Worm (Caenorhabditis elegans) whole organism, dauer: ENCODE data around the gene C16A3.6.

Experiments used
- unc-62 ChIP-seq: sonication (generic microtip); optimal IDR thresholded peaks from 2 replicates; lab custom pipeline; 2017; ENCODE audit warnings: missing biosample characterization, missing genetic modification reagents, missing genetic modification characterization

The C16A3.6 gene

DNA sequence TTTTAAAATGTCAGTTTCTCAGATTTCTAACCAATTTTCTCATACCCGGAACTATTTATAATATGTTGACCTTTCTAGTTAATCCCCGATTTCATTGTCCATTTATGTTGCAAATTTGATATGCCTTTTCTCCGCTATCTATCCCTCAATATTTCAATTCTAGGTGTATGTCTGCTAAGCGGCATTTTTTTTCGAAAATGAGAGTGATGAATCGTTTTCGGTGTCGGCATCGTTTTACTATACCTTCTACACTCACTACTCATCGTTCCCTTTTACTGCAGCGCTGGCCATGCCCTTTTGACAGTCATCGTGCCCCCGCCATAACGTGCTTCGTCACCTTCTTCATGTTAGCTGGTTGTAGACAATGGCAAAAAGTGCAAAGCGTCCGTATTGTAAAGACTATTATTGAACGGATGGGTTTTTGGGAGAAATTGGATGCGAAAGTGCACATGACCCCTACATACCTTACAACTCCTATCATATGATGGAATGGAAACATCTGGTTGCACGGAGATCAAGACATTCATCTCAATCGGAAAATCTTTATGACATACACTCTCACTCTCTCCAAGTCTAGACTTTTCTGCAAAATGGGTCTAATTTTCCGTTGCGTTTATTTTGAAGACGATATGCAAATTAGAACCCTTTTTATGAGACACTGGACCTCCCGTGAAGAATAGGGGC lies 19.7 kb upstream of the C16A3.6 start:
- no peak for TF ChIP-seq unc-62 (GFP tag; lab: Kevin White, UChicago)

DNA sequence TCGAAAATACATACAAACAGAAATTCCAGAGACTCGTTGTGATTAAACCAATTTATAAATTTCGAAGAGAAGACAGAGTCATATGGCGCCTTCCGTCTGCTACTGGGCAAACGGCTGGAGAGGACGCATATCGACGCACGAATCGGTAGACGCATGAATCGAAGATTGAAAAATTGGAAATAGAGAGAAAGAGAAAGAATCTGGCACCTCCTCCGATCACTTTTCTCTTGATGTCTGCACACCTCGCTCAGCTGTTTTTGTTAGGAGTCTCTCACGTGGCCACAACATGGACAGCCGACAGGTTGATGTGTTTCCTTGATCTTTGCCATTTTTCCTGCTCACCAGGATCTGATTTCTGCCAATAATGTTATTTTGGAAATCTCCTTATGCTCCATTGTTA lies 18.9 kb upstream of the C16A3.6 start:
- TF ChIP-seq unc-62 (GFP tag; lab: Kevin White, UChicago): no peak

DNA sequence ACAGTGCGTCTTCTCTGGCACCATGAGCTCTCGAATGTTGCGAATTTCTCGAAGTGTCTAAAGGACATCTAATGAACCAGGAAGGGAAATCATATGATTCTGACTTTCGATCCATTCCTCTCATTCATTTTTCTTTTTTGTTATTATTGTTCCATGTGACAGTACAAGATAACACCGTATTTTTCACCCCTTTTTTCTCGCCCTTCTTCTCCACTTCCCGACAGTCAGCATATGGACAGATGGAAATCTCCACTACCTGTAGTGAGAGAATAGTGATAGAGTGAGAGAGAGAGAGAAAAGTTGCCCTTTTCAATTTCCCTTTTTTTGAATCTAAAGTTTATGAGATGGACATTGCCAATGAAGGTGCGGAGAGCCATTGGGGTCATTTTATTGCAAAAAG lies 18.2 kb upstream of the C16A3.6 start:
- no peak for TF ChIP-seq unc-62 (GFP tag; lab: Kevin White, UChicago)

DNA sequence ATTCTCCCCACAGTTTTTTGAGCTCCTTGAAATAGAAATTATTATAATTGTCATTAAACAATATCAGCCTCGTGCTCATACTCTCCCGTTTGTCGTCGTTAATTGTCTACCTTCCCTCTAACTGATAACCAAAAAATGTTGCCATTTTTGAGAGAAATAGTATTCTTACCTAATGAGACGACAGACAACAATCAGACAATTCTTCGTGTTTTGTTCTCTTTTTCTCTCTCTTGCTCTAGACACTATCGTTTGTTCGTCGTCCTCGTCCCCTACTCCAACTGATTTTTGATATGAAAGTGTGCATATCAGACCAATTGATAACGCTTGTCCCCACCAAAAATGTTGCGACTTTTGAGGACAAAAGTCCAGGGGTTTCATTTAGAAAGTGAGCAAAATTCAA lies 17.5 kb upstream of the C16A3.6 start:
- TF ChIP-seq unc-62 (GFP tag; lab: Kevin White, UChicago): no peak

DNA sequence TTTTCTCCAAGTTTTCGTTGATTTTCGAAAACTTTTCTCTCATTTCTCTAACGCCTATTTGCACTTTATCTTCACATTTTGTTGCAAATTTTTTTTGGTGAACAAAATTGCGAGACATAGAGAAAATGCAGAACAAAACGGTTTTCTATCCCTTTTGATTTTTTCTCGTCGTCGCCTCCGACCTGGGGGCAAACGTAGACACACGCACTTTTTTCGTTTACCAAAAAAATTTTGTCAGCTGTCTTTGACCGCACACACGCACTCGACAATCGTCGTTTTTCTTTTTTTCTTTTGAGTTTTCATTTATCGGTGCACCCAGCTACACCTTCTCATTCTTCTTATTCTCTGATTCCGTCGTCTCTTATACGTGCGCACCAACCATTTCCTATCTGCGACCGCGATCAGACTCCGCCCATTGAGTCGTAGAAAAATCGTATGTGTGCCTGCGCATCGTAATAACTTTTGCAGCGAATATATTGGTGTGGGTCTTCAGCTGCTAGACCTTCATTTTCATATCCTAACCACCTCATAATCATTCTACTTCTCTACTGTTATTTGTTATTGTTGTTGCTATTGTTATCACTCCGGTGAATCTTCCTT lies 16.6 kb upstream of the C16A3.6 start:
- TF ChIP-seq unc-62 (GFP tag; lab: Kevin White, UChicago): no peak

DNA sequence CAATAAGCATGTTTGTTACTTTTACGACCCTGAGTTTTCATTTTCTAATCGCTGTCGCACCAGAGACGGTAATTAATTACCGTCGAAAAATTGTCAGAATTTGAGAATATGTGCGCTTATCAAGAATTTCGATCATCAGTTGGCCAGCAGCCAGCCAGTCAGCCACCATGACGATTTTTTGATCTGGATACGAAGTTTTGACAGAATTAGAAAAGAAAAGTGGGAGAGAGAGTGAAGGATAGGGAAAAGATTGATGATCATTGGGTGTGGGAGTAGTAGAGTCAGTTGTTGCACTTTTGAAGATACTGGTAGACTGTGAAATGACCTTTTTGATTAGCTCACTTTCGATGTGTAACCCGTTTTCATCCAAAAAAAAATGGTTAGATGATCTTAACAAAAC lies 14.6 kb upstream of the C16A3.6 start:
- TF ChIP-seq unc-62 (GFP tag; lab: Kevin White, UChicago): no peak

DNA sequence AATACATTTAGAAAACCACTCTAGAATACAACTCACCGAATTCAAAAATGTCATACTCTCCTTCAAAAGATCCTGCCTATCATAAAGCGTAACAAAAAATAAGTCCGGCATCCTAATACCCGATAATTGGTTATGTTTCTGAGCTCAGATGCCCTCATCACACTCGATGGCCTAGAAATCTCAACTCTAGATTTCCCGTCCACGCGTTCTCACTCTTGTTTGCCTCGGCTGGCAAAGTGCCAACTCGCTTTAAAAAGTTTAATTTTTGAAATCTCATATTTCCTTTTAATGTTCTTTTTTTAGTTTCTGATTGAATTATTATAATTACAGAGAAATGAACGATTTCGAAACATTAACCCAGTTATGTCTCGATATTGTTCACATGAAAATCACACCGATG lies 11.3 kb upstream of the C16A3.6 start, which contains the start of the genes C56G2.15 and thoc-2:
C56G2.15 (minus strand) TSS at position 188 of the 400 bp plus-strand sequence.
thoc-2 (plus strand) TSS at position 331 of the 400 bp plus-strand sequence.
- TF ChIP-seq unc-62 (GFP tag; lab: Kevin White, UChicago): no peak

DNA sequence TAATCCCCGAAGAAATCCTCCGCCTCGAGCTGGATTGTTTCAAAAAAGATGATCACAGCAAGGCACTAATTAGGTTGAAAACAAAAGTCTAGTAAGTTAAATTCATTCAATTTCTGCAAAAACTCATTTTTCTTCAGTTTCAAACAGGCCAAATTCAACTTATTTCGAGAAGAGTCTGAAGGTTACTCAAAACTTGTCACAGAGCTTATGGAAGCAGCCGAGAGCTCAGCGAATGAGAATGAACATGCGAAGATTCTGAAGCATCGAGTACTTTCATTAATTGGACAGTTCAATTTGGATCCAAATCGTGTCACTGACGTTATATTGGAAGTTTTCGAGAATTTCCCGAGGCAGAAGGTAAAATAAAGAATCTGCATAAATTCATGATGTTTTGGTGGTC lies 10.5 kb upstream of the C16A3.6 start:
- no peak for TF ChIP-seq unc-62 (GFP tag; lab: Kevin White, UChicago)

DNA sequence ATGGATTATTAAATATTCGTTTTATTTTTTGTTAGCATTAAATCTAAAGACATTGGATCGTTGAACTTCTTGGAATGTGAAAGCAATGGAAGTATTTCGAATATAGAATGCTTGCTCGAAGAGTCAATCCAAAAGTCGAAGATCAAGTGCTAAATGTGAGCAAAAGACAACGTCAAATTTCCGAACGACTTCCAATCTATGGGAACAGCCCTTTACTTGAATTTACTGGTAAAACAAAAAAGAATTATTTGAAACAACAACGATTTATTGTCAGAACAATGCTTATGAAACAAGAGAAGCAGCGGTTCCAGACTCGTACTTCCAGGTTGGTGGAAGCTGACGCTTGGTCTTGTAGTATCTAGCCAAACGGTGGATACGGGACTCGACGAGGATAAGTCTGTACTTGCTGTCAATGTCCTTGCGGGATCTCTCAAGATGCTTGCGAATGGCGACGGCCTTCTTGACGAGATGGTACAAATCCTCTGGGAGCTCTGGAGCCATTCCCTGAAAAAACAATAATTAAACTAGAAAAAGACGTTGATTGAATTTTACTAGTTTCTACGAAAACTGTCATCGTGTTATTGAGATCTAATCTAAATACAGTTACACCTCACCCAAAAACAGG lies 5.0 kb upstream of the C16A3.6 start:
- no peak for TF ChIP-seq unc-62 (GFP tag; lab: Kevin White, UChicago)

DNA sequence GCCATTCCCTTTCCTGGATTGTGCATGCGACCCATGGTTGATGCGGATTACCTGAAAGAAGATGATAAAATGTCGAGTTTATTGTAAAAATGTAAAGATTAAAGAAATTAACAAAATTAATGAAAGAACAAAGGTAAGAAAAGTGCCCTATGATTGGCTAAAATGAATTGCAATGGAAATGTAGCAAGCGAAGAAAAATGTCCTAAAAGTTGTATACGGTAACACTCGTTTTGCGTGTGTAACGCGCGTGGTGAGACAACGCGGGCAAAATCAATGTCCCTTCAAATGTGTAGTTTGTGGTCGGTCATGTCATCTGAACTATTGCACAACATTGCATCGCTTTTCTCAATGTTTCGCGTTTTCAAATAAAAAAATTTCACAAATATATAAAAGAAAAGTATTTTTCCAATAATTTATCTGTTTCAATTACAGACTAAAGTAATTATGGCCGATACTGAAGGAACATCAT lies 4.0 kb upstream of the C16A3.6 start, which contains the start of the genes rps-13 and nfx-1:
rps-13 (minus strand) TSS at position 51 of the 469 bp plus-strand sequence.
nfx-1 (plus strand) TSS at position 433 of the 469 bp plus-strand sequence.
- TF ChIP-seq unc-62 (GFP tag; lab: Kevin White, UChicago): no peak

DNA sequence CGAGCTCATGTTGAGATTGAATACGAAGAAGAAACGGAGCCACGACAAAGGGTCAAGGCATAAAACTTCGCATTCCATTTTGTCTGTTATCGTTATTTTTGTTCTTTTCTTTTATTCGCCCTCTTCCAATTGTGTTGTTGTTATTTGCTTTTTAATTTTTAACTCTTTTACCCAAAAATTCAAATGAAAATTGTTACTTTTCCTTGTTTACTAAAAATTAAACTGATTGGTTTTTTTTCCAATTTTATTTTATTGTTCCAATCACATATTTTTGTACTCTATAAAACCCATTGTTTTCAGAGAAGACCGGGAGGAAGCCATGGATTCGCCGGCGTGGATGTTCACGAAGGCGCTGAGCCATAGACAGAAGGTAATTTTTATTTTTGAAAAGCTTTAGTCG lies 1.5 kb downstream of the C16A3.6 start, which contains the start of gene C16A3.5:
C16A3.5 (plus strand) TSS at position 301 of the 400 bp plus-strand sequence.
- no peak for TF ChIP-seq unc-62 (GFP tag; lab: Kevin White, UChicago)

DNA sequence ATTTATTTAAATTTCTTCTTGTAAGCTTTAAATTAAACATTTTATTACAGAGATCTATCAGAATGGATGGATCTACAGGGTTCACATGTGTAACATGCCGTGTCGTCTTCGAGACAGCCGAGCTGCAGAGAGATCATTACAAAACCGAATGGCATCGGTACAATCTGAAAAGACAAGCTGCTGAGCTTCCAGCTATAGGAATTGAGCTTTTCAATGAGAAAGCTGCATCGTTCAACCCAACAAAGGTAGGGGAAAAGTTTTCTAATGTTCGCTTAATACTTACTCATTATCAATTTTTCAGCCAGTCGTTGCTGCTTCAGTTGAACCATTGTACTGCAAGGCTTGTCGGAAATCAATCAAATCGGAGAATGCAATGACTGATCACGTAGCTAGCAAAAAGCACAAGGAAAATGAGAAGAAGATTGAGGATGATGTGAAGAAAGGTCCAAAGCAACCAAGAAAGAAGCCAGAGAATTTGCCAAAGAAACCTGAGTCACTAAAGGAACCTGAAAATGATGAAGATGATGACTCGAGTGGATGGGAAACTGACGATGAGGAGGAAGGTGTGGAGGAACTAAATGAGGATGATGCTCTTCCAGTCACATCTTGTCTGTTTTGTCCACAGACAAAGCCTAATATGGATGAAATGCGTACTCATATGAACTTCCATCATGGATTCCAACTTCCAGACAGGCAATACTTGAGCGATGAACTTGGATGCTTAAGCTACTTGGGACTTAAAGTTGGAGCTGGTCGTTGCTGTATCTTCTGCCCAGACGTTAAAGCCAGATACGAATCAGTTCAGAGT lies 2.8 kb downstream of the C16A3.6 start, which contains the start of gene znf-622:
znf-622 (plus strand) TSS at position 51 of the 808 bp plus-strand sequence.
- no peak for TF ChIP-seq unc-62 (GFP tag; lab: Kevin White, UChicago)

DNA sequence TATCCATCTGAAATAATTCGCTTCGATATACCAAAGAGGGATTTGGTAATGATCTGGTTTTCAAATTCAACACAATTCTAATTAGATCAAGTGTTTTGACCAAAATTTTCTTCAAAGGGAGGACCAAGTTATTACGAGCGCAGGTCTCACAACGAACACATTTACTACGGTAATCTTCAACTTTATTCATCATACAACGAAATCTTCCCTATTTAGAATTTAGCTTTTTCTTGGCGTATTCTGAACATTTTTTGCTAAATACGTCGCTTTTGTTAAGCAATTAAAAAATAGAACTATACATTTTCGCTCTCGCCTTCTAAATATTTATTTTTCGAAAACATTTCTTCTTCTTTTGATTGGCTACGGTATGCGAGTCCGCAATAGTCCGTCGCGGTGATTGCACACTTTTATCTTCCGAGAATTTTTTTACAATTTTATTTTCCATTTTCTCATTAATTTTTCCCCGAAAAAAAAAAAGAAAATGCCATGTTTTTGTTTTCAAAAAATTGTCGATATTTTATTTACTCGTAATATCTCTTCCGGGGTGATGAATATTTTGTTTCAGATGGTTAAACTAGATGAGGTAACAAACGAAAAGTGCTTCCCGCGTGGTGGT lies 4.1 kb downstream of the C16A3.6 start, which contains the start of gene let-716:
let-716 (plus strand) TSS at position 566 of the 616 bp plus-strand sequence.
- TF ChIP-seq unc-62 (GFP tag; lab: Kevin White, UChicago): no peak

DNA sequence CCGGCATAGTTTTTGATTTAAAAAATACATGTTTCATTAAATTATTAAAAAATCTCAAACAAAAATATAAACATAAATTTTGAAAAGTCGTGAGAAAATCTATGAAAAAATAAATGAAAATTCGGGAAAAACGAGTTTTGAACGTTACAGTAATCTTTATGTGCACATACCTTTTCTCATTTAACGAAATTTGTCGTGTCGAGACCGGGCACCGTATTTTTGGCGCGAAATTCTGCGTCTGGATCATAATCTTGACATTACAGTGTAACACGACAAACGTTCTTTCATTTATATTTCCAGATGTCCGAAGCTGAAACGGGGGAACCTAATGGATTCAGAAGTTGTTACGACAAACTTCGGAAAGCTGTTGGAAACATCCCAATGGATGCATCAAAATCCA lies 10.5 kb downstream of the C16A3.6 start, which contains the start of gene C16A3.2:
C16A3.2 (plus strand) TSS at position 301 of the 400 bp plus-strand sequence.
- TF ChIP-seq unc-62 (GFP tag; lab: Kevin White, UChicago): no peak

DNA sequence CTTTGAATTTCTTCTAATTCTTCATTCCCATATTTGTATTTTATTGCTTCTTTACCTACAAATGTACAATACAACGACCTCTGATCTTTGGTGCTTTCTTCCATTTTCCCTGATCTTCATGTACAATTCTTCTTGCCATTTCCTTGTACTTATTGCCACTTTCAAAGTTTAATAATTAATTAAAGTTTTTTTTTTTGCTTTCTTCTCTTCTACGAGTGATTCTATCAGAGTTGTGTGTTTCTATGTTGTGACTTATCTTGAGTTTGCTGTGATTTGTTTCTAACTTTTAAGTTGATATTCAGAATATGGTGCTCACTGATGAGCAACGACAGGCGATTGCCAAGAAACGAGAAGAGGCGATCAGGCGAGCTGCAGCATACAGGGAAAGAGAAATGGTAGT lies 11.6 kb downstream of the C16A3.6 start, which contains the start of gene smrc-1:
smrc-1 (plus strand) TSS at position 301 of the 400 bp plus-strand sequence.
- TF ChIP-seq unc-62 (GFP tag; lab: Kevin White, UChicago): no peak
